Worm (Caenorhabditis elegans) whole organism, L4/young adult: ENCODE measurements around the gene gldi-10.

Experiments used
- W03F9.2 ChIP-seq: fragments of 150-350 bp; optimal IDR thresholded peaks from 2 replicates; lab custom pipeline; 2014; ENCODE audit warnings: missing biosample characterization, missing genetic modification characterization
- dao-5 ChIP-seq: sonication (generic microtip); optimal IDR thresholded peaks from 2 replicates; lab custom pipeline; 2016; ENCODE audit warnings: missing genotype, missing genetic modification characterization, moderate library complexity, missing compliant biosample characterization
- him-1 ChIP-seq: sonication (generic microtip); optimal IDR thresholded peaks from 2 replicates; lab custom pipeline; 2016; ENCODE audit warnings: missing genotype, missing genetic modification reagents, missing genetic modification characterization, missing compliant biosample characterization

DNA sequence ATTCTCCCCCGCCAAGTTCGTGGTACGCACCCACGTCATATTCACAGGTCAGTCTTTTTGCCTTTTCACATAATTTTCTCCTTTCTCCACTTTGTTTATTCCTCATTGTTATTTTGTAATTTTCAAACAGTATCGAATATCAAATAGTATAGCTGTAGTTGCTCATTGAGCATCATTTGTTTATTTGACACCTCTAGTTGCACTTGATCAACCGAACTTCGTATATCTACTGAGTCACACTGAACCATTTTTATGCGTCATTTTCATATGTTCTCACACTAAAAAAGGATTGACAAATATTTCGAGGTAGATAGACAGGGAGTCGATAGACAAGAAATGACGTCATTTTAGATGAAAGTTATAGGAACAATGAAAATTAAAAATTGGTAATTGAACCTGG is 21.2 kb downstream of the gldi-10 start:
- TF ChIP-seq him-1 (tag; lab: Kevin White, UChicago) = no peak
- TF ChIP-seq dao-5 (tag; lab: Kevin White, UChicago) = no peak
- no peak for TF ChIP-seq W03F9.2 (tag; lab: Kevin White, UChicago)
